Worm (Caenorhabditis elegans): ENCODE results near the gene dhs-23.

The dhs-23 gene

DNA sequence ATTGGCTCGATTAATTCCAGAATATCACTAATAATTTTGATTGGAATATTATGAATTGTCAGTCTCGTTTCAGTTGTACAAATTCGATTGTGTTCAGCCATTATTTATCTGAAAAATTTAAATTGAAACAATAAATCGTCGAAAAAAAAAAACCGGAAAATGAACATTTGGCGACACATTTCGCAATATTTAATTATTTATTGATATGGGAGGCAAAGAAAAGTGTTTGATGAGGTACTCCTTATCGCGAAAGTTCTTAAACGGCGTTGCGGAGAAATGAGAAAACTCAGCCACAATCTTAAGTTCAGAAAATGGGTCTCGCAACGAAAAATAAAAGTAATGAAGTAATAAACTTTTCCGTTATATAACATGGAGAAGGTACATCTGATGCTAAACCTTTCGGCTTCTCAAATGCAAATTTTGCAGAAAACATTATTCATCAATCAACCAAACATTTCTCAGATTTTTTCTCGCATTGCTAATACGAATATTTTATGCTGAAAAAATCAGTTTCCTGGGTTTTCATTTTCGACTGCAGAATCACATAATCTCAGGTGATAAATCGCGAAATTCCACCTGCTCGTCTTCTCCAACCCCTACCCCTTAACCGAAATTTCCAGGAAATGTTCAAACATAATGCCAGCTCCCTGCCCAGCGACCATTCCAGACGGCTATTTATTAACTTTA, 18.8 kb downstream of the dhs-23 start, which contains the start of the genes T06E6.15 and sri-7:
T06E6.15 (minus strand) TSS at position 101 of the 687 bp plus-strand sequence.
sri-7 (plus strand) TSS at position 637 of the 687 bp plus-strand sequence.
- TF ChIP-seq nhr-232 (tag; optimal IDR thresholded peaks at IDR 0.05) (no peak), ceh-2 (tag; optimal IDR thresholded peaks at IDR 0.05) (no peak), ahr-1 (tag; optimal IDR thresholded peaks at IDR 0.05) (no peak), pha-2 (tag; optimal IDR thresholded peaks at IDR 0.05) (no peak), ceh-48 (tag; optimal IDR thresholded peaks at IDR 0.05) (no peak)

DNA sequence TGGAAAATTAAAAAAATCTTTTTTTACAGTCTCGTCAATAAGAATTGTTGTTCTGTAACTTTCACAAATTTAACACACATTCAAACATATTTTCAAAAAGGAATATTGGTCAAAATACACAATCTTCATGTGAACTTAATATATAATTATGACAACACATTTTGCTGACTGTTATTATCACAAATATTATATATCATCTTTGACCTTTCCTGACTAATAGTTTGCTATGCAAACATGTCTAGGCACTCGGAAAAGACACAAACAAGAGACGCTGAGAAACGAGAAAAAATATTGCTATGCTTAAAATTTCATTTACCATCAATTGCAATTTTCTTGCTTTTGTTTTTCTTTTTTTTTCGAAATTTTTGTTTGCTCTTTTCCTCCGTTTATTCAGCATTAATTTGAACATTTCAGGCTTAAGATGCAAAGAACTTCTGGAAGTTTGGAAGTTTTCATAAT, 20.9 kb downstream of the dhs-23 start, which contains the start of gene fbxa-135:
fbxa-135 (plus strand) TSS at position 409 of the 459 bp plus-strand sequence.
- TF ChIP-seq fkh-6 (tag; optimal IDR thresholded peaks at IDR 0.05), result no peak
- TF ChIP-seq pax-1 (tag; optimal IDR thresholded peaks at IDR 0.05), result no peak

DNA sequence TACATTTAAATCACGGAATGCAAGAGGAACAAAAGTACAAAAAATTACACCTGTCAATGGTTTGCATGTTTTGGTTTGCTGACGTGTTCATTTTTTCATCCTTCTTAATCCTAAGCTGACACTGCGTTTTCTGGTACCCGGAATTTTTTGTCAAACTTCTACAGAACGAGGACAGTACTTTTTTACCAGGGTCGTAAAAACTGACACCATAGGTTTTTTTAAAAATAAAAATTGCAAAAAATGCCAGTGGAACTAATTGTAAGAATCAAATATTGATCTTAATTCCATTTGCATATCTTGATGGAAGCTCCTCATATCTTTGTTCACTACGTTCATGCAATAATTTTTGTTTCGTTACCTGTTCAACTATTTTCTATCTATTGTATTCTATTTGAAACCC, 23.8 kb downstream of the dhs-23 start, which contains the start of gene srh-258:
srh-258 (plus strand) TSS at position 301 of the 400 bp plus-strand sequence.
- TF ChIP-seq pha-2 (tag; optimal IDR thresholded peaks at IDR 0.05), result no peak
- TF ChIP-seq sox-4 (tag; optimal IDR thresholded peaks at IDR 0.05), result no peak
- TF ChIP-seq ceh-34 (tag; optimal IDR thresholded peaks at IDR 0.05), result no peak
- TF ChIP-seq pax-1 (tag; optimal IDR thresholded peaks at IDR 0.05), result no peak
- TF ChIP-seq C08G9.2 (tag; optimal IDR thresholded peaks at IDR 0.05), result no peak
- no peak for TF ChIP-seq ceh-9 (tag; optimal IDR thresholded peaks at IDR 0.05)
- TF ChIP-seq madf-2 (tag; optimal IDR thresholded peaks at IDR 0.05), result no peak
- no peak for TF ChIP-seq nhr-232 (tag; optimal IDR thresholded peaks at IDR 0.05)
- no peak for TF ChIP-seq ztf-16 (tag; optimal IDR thresholded peaks at IDR 0.05)
- no peak for TF ChIP-seq K02D7.2 (tag; optimal IDR thresholded peaks at IDR 0.05)

DNA sequence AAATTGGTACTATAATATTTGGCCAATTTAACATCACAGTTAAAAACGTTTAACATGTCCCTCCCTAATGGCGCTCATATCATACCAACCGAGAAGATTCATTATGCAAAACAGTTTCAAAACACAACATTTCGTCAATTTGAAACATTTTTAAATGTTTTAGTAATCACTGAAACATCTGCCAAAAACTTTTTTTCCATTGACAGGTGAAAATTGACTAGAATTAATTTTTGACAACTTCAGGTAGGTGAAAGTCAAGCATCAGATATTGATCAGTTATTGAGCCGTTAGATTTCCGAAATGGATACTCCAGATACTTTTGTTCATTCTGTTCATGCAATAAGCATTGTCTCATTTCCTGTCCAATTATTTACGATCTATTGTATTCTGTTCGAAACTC, 25.9 kb downstream of the dhs-23 start, which contains the start of gene srh-257:
srh-257 (plus strand) TSS at position 301 of the 400 bp plus-strand sequence.
- TF ChIP-seq ceh-22 (tag; optimal IDR thresholded peaks at IDR 0.05), result no peak
- TF ChIP-seq ceh-24 (tag; optimal IDR thresholded peaks at IDR 0.05), result no peak
- no peak for TF ChIP-seq K02D7.2 (tag; optimal IDR thresholded peaks at IDR 0.05)
- no peak for TF ChIP-seq ahr-1 (tag; optimal IDR thresholded peaks at IDR 0.05)

DNA sequence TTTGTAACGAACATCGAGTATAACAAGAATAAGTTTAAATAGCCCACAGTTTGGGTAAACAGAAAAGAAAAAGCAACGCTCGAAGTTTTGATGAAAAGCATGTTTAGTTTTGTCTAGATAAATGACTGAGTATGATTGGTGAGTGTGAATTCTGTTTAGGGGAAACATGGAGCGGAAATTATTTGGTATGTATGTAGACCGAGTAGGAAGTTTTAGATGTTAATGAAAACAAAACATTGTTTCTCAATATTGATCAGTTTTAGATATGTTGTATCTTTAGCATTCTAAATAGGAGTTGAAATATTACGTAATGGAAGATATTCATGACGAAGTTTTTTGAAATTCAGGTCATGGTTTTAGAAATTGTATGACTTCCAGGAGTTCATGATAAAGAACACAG, 31.6 kb downstream of the dhs-23 start, which contains the start of gene srbc-63:
srbc-63 (minus strand) TSS at position 101 of the 400 bp plus-strand sequence.
- no peak for TF ChIP-seq ceh-22 (tag; optimal IDR thresholded peaks at IDR 0.05)
- no peak for TF ChIP-seq eyg-1 (tag; optimal IDR thresholded peaks at IDR 0.05)
- no peak for TF ChIP-seq sdc-2 (tag; optimal IDR thresholded peaks at IDR 0.05)
- no peak for TF ChIP-seq syd-9 (tag; optimal IDR thresholded peaks at IDR 0.05)
- no peak for TF ChIP-seq ceh-6 (GFP tag; optimal IDR thresholded peaks at IDR 0.05)
- no peak for TF ChIP-seq sox-4 (tag; optimal IDR thresholded peaks at IDR 0.05)
- TF ChIP-seq unc-86 (tag; optimal IDR thresholded peaks at IDR 0.05), result no peak
- no peak for TF ChIP-seq ceh-2 (tag; optimal IDR thresholded peaks at IDR 0.05)
- TF ChIP-seq K02D7.2 (tag; optimal IDR thresholded peaks at IDR 0.05), result no peak
- TF ChIP-seq npax-4 (tag; optimal IDR thresholded peaks at IDR 0.05), result no peak
- no peak for TF ChIP-seq hlh-15 (tag; optimal IDR thresholded peaks at IDR 0.05)

DNA sequence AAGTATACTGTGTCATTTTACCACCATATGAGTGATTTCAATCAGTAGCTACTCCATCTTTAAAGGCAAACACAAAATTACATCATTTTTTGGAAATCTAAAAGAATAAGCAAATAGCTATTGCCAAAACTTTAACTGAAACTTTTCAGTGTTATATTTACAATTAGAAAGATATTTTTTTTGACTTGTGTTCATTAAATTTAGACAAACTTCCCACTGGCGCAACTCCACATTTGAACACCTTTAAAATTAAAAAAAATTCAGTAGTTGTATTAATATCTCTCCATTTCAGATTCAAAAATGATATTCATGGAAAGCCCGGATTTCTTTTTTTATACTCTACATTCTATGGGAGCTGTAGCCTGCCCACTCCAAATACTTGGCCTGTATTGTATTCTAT, 32.8 kb downstream of the dhs-23 start, which contains the start of gene srh-264:
srh-264 (plus strand) TSS at position 301 of the 400 bp plus-strand sequence.
- TF ChIP-seq lin-11 (tag; optimal IDR thresholded peaks at IDR 0.05), result no peak
- no peak for TF ChIP-seq ceh-30 (tag; optimal IDR thresholded peaks at IDR 0.05)
- TF ChIP-seq ceh-48 (tag; optimal IDR thresholded peaks at IDR 0.05), result no peak
- no peak for TF ChIP-seq gmeb-2 (tag; optimal IDR thresholded peaks at IDR 0.05)
- no peak for TF ChIP-seq hlh-8 (tag; optimal IDR thresholded peaks at IDR 0.05)
- no peak for TF ChIP-seq ceh-31 (tag; optimal IDR thresholded peaks at IDR 0.05)
- TF ChIP-seq pax-1 (tag; optimal IDR thresholded peaks at IDR 0.05), result no peak
- TF ChIP-seq nhr-11 (tag; optimal IDR thresholded peaks at IDR 0.05), result no peak
- no peak for TF ChIP-seq ceh-2 (tag; optimal IDR thresholded peaks at IDR 0.05)
- no peak for TF ChIP-seq hlh-6 (tag; optimal IDR thresholded peaks at IDR 0.05)
- TF ChIP-seq fkh-10 (GFP tag; optimal IDR thresholded peaks at IDR 0.05), result no peak
